Fruit fly (Drosophila melanogaster) whole organism, pupa: ENCODE data around the gene Phyhd1.

Experiments used
- CG14655 ChIP-seq: fragments of 200-800 bp; sonication (Bioruptor generic); optimal IDR thresholded peaks from 3 replicates; lab custom pipeline; 2017; ENCODE audit warnings: mild to moderate bottlenecking, missing biosample characterization, missing genetic modification reagents, missing genetic modification characterization
- CG15710 ChIP-seq: fragments of 200-800 bp; sonication (Bioruptor generic); optimal IDR thresholded peaks from 2 replicates; lab custom pipeline; 2018; ENCODE audit warnings: missing biosample characterization, mild to moderate bottlenecking, missing genetic modification characterization, moderate library complexity
- CG32121 ChIP-seq: fragments of 200-800 bp; sonication (Bioruptor generic); IDR thresholded peaks from 2 replicates; pipeline ENCODE4 v1.3.6; 2022; ENCODE audit warnings: missing biosample characterization, missing genetic modification characterization
- CG34367 ChIP-seq: fragments of 200-800 bp; sonication (Bioruptor generic); optimal IDR thresholded peaks from 2 replicates; lab custom pipeline; 2018; ENCODE audit warnings: missing biosample characterization, mild to moderate bottlenecking, missing genetic modification characterization
- Pif1A ChIP-seq: fragments of 200-800 bp; sonication (Bioruptor generic); optimal IDR thresholded peaks from 3 replicates; lab custom pipeline; 2016; ENCODE audit warnings: missing biosample characterization, missing genetic modification characterization

DNA sequence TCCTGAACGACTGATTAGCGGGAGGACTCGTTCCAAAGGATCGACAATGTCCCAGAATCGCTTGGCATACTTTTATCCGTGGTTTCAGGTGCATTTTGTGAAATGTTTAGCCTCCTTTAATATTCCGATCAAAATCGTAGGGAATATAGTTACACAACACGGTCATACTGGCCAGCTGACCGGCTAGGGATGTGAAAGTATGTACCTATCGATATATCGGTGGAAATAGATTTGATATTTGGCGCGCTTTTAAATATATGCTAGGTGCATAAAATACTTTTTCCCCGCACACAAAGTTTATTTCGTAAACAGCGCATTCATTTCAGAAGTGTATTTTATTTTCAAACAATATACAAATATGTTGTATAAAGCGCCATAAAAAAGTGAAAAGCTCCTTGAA lies 27.4 kb upstream of the Phyhd1 start, which contains the start of gene CG31278:
- no peak for TF ChIP-seq Pif1A (GFP tag; lab: Kevin White, UChicago)
- TF ChIP-seq CG32121 (GFP tag; lab: Robert Waterston, UW) = no peak
- TF ChIP-seq CG15710 = no peak
- no peak for TF ChIP-seq CG14655
- no peak for TF ChIP-seq CG34367
